4 worm cellular contexts compared by ENCODE assay signal in the genomic region with DNA sequence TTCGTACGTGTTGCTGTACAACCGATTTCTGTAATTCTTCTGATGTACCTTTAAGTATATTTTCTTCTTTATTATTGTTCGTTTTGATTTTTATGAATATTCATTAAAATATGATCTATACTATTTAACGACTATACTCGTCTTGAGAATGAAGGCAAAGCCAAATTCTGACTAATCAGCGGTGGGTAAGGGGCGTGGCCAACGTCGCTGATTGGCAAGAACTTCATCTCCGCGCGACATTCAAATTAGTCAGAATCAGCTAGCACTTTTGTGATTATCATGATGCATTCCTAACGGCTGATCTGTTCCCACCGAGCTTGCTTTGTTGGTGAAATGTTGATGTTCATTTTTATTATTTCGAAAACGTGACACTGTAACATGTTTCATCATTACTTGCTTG.
A peak's percentile ranks its signal among the peaks of the same experiment; 100 is the strongest.
TF ChIP-seq lines count a peak whose summit lies in the region.

No protein-coding gene starts in this region.

TF ChIP-seq in whole organism, L3 larva, 47 proteins besides CTCF, POLR2A, EP300 and RAD21:
- no peak for TF ChIP-seq ztf-4 (tag; optimal IDR thresholded peaks at IDR 0.05; lab: Kevin White, UChicago)
- peak; percentile 89 for TF ChIP-seq nfya-1 (tag; optimal IDR thresholded peaks at IDR 0.05; lab: Kevin White, UChicago; ENCODE audit: insufficient read depth)
- no peak for TF ChIP-seq lin-39 (tag; optimal IDR thresholded peaks at IDR 0.05; lab: Kevin White, UChicago)
- TF ChIP-seq daf-12 (tag; optimal IDR thresholded peaks at IDR 0.05; lab: Kevin White, UChicago): no peak
- no peak for TF ChIP-seq sea-2 (GFP tag; optimal IDR thresholded peaks at IDR 0.05; lab: Kevin White, UChicago)

TF ChIP-seq in whole organism, L4 larva, 104 proteins besides CTCF, POLR2A, EP300 and RAD21:
- TF ChIP-seq php-3 (GFP tag; IDR thresholded peaks at IDR 0.05; lab: Robert Waterston, UW) (0 out of 2 replicates have a peak, but pooled peaks have one; percentile 20), hlh-11 (tag; optimal IDR thresholded peaks at IDR 0.05; lab: Kevin White, UChicago) (no peak), snpc-4 (tag; optimal IDR thresholded peaks at IDR 0.05; lab: Kevin White, UChicago) (no peak), mes-2 (tag; optimal IDR thresholded peaks at IDR 0.05; lab: Kevin White, UChicago; ENCODE audit: poor library complexity, severe bottlenecking) (peak; percentile 35), nhr-28 (tag; optimal IDR thresholded peaks at IDR 0.05; lab: Kevin White, UChicago) (peak; percentile 24), ama-1 (optimal IDR thresholded peaks at IDR 0.05; lab: Kevin White, UChicago) (peak; percentile 36)

TF ChIP-seq in whole organism, late embryonic, 69 proteins besides CTCF, POLR2A, EP300 and RAD21:
- TF ChIP-seq gmeb-2 (tag; optimal IDR thresholded peaks at IDR 0.05; lab: Kevin White, UChicago): no peak
- TF ChIP-seq nfya-1 (tag; optimal IDR thresholded peaks at IDR 0.05; lab: Kevin White, UChicago): peak; percentile 75
- no peak for TF ChIP-seq sox-2 (GFP tag; IDR thresholded peaks at IDR 0.05; lab: Robert Waterston, UW)

TF ChIP-seq in whole organism, young adult, 124 proteins besides CTCF, POLR2A, EP300 and RAD21:
- TF ChIP-seq mel-28 (tag; optimal IDR thresholded peaks at IDR 0.05; lab: Kevin White, UChicago; ENCODE audit: borderline replicate concordance) (no peak), gei-17 (GFP tag; optimal IDR thresholded peaks at IDR 0.05; lab: Kevin White, UChicago) (no peak), B0261.1 (tag; optimal IDR thresholded peaks at IDR 0.05; lab: Kevin White, UChicago) (no peak), F52B5.7 (tag; optimal IDR thresholded peaks at IDR 0.05; lab: Kevin White, UChicago) (no peak), cebp-1 (GFP tag; IDR thresholded peaks at IDR 0.05; lab: Robert Waterston, UW) (no peak), cebp-1 (tag; optimal IDR thresholded peaks at IDR 0.05; lab: Kevin White, UChicago) (peak; percentile 36), nfyb-1 (GFP tag; IDR thresholded peaks at IDR 0.05; lab: Robert Waterston, UW) (peak; percentile 87), snpc-4 (GFP tag; optimal IDR thresholded peaks at IDR 0.05; lab: Kevin White, UChicago) (no peak), snpc-4 (tag; optimal IDR thresholded peaks at IDR 0.05; lab: Kevin White, UChicago) (peak in 1 of 4 experiments; percentile 13), Y53G8AR.9 (GFP tag; conservative IDR thresholded peaks at IDR 0.05; lab: Robert Waterston, UW) (0 out of 2 replicates have a peak, but pooled peaks have one; percentile 45)
TF ChIP-seq in whole organism, young adult: peak in this region for 4.
